Worm (Caenorhabditis elegans) whole organism, L4/young adult: ENCODE data around the gene col-71.

Experiments
- W03F9.2 ChIP-seq: fragments of 150-350 bp; optimal IDR thresholded peaks from 2 replicates; lab custom pipeline; 2014; ENCODE audit warnings: missing biosample characterization, missing genetic modification characterization
- dao-5 ChIP-seq: sonication (generic microtip); optimal IDR thresholded peaks from 2 replicates; lab custom pipeline; 2016; ENCODE audit warnings: missing genotype, missing genetic modification characterization, moderate library complexity, missing compliant biosample characterization
- him-1 ChIP-seq: sonication (generic microtip); optimal IDR thresholded peaks from 2 replicates; lab custom pipeline; 2016; ENCODE audit warnings: missing genotype, missing genetic modification reagents, missing genetic modification characterization, missing compliant biosample characterization

The col-71 gene

DNA sequence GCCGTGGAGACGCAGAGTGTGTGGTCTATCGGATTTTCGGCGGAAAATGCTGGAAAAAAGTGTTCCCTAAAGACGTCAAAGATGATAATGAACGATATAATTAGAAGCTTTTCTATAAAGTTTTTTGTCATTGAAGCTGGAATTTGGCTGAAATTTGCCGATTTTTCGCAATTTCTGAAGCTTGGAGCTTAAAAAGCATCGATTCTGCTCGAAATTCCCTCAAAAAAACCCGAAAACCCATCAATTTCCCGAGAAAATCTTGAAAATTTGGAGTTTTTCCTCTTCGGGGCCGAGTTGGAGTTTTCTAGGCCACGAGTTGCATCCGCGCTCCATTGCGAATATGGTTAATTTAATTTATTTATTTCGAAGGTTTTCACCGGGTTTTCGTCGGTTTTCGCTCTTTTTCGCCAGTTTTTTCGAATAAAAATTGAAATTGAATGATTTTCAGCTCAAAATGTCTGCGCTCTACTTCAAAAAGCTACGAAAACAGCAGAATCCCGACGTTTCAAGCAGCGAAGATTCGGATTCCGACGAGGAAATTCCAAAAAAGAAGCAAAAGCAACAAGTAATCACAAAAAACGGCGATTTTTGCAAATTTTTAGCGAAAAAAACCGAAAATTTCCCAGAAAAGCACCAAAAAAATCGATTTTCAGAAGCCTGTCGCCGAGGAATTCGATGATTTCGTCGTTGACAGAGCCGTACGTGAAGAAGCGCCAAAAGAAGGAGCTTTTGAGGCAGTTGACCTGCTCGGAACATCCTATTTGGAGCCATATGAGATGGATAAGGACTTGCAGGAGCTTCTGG is at the start of gene col-71, which contains the start of gene Y49F6B.2:
Gene col-71, minus strand, starts transcription at position 51 of the 804 bp plus-strand sequence.
Gene Y49F6B.2, plus strand, starts transcription at position 449 of the 804 bp plus-strand sequence.
- TF ChIP-seq W03F9.2 (tag; lab: Kevin White, UChicago) (peak; percentile 74), him-1 (peak; percentile 36), dao-5 (no peak)

DNA sequence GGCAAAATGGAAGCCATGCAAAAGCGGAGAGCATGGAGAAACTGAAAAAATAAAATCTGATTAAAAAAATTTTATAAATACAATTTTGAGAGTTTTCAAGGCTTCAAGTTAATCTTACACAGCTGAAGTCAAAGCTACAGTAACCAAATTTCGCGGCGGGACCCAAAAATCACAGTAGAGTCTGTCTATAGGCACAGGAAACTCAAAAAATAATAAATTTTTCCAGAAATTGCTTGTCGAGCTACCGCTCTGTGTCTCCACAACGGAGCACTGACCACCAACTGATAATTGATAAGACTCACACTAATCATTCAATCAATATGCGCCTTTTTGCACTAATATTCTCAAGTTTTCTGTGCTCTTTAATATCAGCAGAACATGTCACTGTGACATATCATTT is 48.0 kb upstream of the col-71 start, which contains the start of gene W10G11.19:
Gene W10G11.19, plus strand, starts transcription at position 301 of the 400 bp plus-strand sequence.
- TF ChIP-seq W03F9.2 (tag; lab: Kevin White, UChicago) (no peak), him-1 (no peak), dao-5 (no peak)

- no peak for TF ChIP-seq W03F9.2 (tag; lab: Kevin White, UChicago)
- peak; percentile 3 for TF ChIP-seq him-1
- no peak for TF ChIP-seq dao-5
These were observed 44.9 kb upstream of the col-71 start for ce11 chrII:3547282-3547681.

ce11 chrII:3546381-3546931 is 44.1 kb upstream of the col-71 start, which contains the start of gene apd-3:
Gene apd-3 (minus strand): TSS chrII:3546431.
- TF ChIP-seq W03F9.2 (tag; lab: Kevin White, UChicago) (no peak), him-1 (no peak), dao-5 (no peak)

ce11 chrII:3540151-3540550 is 37.8 kb upstream of the col-71 start:
- no peak for TF ChIP-seq dao-5
- no peak for TF ChIP-seq W03F9.2 (tag; lab: Kevin White, UChicago)
- TF ChIP-seq him-1, result no peak

DNA sequence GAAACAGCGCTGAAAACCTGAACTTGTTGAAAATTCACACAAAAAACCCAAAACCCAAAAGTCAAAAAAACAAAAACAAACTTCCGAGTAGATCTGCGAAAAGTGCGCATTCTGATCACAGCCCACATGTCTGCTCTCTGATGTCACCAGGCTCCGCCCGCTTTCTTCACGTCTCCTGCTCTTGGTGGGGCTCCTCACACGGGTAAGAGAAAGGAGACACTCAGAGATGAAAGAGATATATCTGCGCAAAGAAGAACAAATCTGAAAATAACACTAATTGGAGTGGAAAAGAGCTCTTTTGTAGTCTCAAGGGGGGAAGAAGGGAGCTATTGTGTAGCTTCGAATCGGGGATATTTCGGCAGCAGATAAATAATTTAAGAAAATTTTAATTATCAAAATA is 25.9 kb upstream of the col-71 start, which contains the start of gene ncs-6:
Gene ncs-6, minus strand, starts transcription at position 261 of the 400 bp plus-strand sequence.
- no peak for TF ChIP-seq him-1
- TF ChIP-seq dao-5, result no peak
- no peak for TF ChIP-seq W03F9.2 (tag; lab: Kevin White, UChicago)

DNA sequence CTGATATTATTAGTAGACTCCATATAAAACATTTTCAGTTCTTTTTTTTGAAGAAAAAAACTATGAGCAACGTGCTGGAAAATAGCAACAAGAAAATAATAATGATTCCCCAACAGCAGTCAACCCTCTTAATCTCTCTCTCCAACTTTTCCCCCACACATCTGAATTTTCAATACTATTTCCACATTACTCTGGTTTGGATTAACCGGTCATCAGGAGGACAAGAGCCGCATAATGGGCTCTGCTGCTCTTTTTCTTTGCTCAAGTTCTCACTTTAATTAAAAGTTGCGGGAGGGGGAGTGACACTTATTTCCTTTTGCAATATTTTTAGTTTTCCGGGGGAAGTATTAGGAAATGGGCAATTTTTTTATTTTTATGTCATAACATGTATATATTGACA is 25.1 kb upstream of the col-71 start:
- TF ChIP-seq W03F9.2 (tag; lab: Kevin White, UChicago), result no peak
- no peak for TF ChIP-seq dao-5
- no peak for TF ChIP-seq him-1

DNA sequence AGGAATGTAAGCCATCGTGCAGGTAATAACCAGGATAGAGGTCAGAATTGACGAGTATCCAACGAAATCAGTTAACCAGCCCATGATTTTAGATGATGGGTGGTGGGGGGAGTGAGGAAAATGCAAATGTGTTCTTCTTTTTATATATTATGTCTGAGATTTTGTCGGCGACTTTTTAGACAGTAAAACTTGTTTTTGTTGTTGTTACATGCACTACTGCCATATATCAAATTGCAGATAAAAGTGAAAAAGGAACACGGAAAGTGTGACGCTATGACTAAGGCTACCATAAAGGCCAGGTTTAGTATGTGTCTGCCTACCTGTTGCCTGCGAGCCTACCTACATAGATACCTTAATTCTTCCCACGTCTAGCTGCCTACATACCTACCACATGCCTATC is 21.7 kb upstream of the col-71 start, which contains the start of gene col-72:
Gene col-72, minus strand, starts transcription at position 101 of the 400 bp plus-strand sequence.
- TF ChIP-seq W03F9.2 (tag; lab: Kevin White, UChicago) (no peak), dao-5 (no peak), him-1 (no peak)

- TF ChIP-seq him-1 (peak; percentile 51), W03F9.2 (tag; lab: Kevin White, UChicago) (peak; percentile 10)
These were observed 21.2 kb upstream of the col-71 start for ce11 chrII:3523547-3523946.

- TF ChIP-seq dao-5, result no peak
- TF ChIP-seq him-1, result no peak
- no peak for TF ChIP-seq W03F9.2 (tag; lab: Kevin White, UChicago)
These were observed 18.8 kb upstream of the col-71 start, which contains the start of gene W09G10.9 for ce11 chrII:3520988-3521850. Gene W09G10.9 (plus strand): TSS chrII:3521800.

DNA sequence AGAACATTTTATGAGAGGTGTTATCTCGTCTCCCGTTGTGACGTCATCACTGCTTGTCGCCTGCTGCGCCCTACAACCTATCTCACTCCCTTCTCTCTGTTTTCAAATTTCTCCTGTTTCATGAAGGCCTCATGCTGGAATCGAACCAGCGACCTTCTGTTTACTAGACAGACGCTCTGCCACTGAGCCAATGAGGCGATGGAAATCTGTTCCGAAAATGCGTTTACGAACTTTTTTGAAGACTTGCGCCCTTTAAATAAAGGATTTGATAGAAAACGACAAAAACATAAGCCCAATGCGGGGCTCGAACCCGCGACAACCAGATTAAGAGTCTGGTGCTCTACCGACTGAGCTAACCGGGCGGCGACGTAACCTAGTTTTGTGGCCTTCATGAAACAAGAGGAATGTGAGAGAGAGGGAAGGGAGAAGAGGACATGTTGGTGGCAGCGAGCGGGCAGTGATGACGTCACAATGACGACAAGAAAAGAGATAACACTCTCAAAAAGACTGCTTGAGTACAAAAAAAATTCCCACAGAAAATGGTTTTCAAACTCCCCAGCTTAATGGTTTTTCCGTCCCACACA is 16.7 kb upstream of the col-71 start, which contains the start of gene clec-126:
Gene clec-126, plus strand, starts transcription at position 534 of the 584 bp plus-strand sequence.
- TF ChIP-seq dao-5, result peak; percentile 15
- peak; percentile 41 for TF ChIP-seq W03F9.2 (tag; lab: Kevin White, UChicago)
- peak; percentile 79 for TF ChIP-seq him-1

DNA sequence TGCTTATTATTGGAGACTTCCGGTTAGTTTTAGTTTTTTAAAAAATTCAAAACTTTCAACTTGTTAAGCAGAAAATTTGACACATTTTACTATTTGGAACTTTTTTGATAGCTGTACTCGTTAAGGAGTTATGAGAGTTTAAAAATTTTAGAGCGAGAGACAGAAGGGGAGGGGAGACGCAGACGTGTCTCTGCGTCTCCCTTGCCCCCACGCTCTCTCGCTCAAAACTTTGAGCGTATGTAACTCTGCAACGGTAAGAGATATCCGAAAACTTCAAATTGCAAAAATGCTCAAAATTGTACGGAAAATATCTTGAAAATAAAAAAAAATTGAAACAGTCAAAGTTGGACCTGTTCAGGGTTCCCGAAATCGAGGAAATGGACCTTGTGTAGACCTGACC is 13.8 kb upstream of the col-71 start:
- TF ChIP-seq W03F9.2 (tag; lab: Kevin White, UChicago) (no peak), him-1 (no peak), dao-5 (no peak)

ce11 chrII:3515384-3516053 is 13.1 kb upstream of the col-71 start, which contains the start of the genes Y49F6B.14 and clec-125:
Gene Y49F6B.14 (minus strand): TSS chrII:3515484.
Gene clec-125 (plus strand): TSS chrII:3516003.
- TF ChIP-seq him-1 (no peak), W03F9.2 (tag; lab: Kevin White, UChicago) (no peak), dao-5 (no peak)
